Fruit fly (Drosophila melanogaster) whole organism, adult: Measurements from ENCODE around the gene CG1552.

Experiments used
- CG11617 ChIP-seq: fragments of 200-800 bp; sonication (Bioruptor generic); optimal IDR thresholded peaks from 2 replicates; lab custom pipeline; 2017; ENCODE audit warnings: mild to moderate bottlenecking, missing biosample characterization, missing genetic modification reagents, missing genetic modification characterization
- CG12768 ChIP-seq: fragments of 200-800 bp; sonication (Bioruptor generic); optimal IDR thresholded peaks from 2 replicates; lab custom pipeline; 2017; ENCODE audit warnings: missing biosample characterization, missing genetic modification characterization, mild to moderate bottlenecking, moderate library complexity, missing genetic modification reagents
- CG1620 ChIP-seq: fragments of 200-800 bp; sonication (Bioruptor generic); optimal IDR thresholded peaks from 2 replicates; lab custom pipeline; 2016; ENCODE audit warnings: missing biosample characterization, missing genetic modification characterization
- CG7101 ChIP-seq: fragments of 200-800 bp; sonication (Bioruptor generic); optimal IDR thresholded peaks from 2 replicates; lab custom pipeline; 2018; ENCODE audit warnings: missing biosample characterization, mild to moderate bottlenecking, missing genetic modification characterization, moderate library complexity
- Clk ChIP-seq: fragments of 200-800 bp; sonication (Bioruptor generic); optimal IDR thresholded peaks from 2 replicates; lab custom pipeline; 2017; ENCODE audit warnings: missing biosample characterization, missing genetic modification characterization
- Crg-1 ChIP-seq: fragments of 200-800 bp; sonication (Bioruptor generic); optimal IDR thresholded peaks from 2 replicates; lab custom pipeline; 2016; ENCODE audit warnings: missing biosample characterization, missing genetic modification characterization
- Mnt ChIP-seq: fragments of 200-800 bp; sonication (Bioruptor generic); optimal IDR thresholded peaks from 2 replicates; lab custom pipeline; 2016; ENCODE audit warnings: missing biosample characterization, mild to moderate bottlenecking, missing genetic modification characterization
- cic ChIP-seq: fragments of 200-800 bp; sonication (Bioruptor generic); optimal IDR thresholded peaks from 2 replicates; lab custom pipeline; 2017; ENCODE audit warnings: missing biosample characterization, mild to moderate bottlenecking, missing genetic modification characterization, moderate library complexity
- cnc ChIP-seq, 2 experiments: fragments of >200 bp; optimal IDR thresholded peaks; 2 replicates each; lab custom pipeline; 2017
- kay ChIP-seq: fragments of 200-800 bp; sonication (Bioruptor generic); peaks from one replicate; lab custom pipeline; 2016; ENCODE audit warnings: missing biosample characterization, missing genetic modification characterization, borderline replicate concordance
- pad ChIP-seq: fragments of 200-800 bp; sonication (Bioruptor generic); optimal IDR thresholded peaks from 3 replicates; lab custom pipeline; 2017; ENCODE audit warnings: missing biosample characterization, missing genetic modification characterization, mild to moderate bottlenecking, moderate library complexity, missing genetic modification reagents

dm6 chrX:11066252-11066651 is 12.9 kb upstream of the CG1552 start, which contains the start of gene CG15203:
- TF ChIP-seq CG11617 (GFP tag; lab: Kevin White, UChicago) (no peak), Mnt (GFP tag; lab: Kevin White, UChicago) (no peak), cnc (optimal IDR thresholded peaks at IDR 0.05; lab: Kevin White, UChicago) (no peak), CG7101 (tag; lab: Kevin White, UChicago) (no peak), Clk (GFP tag; lab: Kevin White, UChicago) (no peak), kay (GFP tag; lab: Kevin White, UChicago) (no peak), CG12768 (GFP tag; lab: Kevin White, UChicago) (no peak), cic (GFP tag; lab: Kevin White, UChicago) (no peak), Crg-1 (GFP tag; lab: Kevin White, UChicago) (no peak), CG1620 (no peak), pad (GFP tag; lab: Kevin White, UChicago) (no peak)
